Fruit fly (Drosophila melanogaster) whole organism, pupa: ENCODE data around the gene Galphai.

Source experiments
- CG13204 ChIP-seq: fragments of 200-800 bp; sonication (Bioruptor generic); optimal IDR thresholded peaks from 2 replicates; lab custom pipeline; 2018; ENCODE audit warnings: missing biosample characterization, mild to moderate bottlenecking, missing genetic modification characterization, moderate library complexity
- CG14655 ChIP-seq: fragments of 200-800 bp; sonication (Bioruptor generic); optimal IDR thresholded peaks from 3 replicates; lab custom pipeline; 2017; ENCODE audit warnings: mild to moderate bottlenecking, missing biosample characterization, missing genetic modification reagents, missing genetic modification characterization
- CG8301 ChIP-seq: fragments of 200-800 bp; sonication (Bioruptor generic); optimal IDR thresholded peaks from 2 replicates; lab custom pipeline; 2018; ENCODE audit warnings: missing biosample characterization, mild to moderate bottlenecking, missing genetic modification characterization
- fd96Ca ChIP-seq: fragments of 200-800 bp; sonication (Bioruptor generic); IDR thresholded peaks from 3 replicates; pipeline ENCODE4 v1.3.6; 2022; ENCODE audit warnings: missing biosample characterization, missing genetic modification characterization
- rn ChIP-seq: fragments of 200-800 bp; sonication (Bioruptor generic); IDR thresholded peaks from 2 replicates; pipeline ENCODE4 v1.3.6; 2022; ENCODE audit warnings: missing biosample characterization, missing genetic modification characterization

dm6 chr3L:6993350-6993749 is 13.5 kb upstream of the Galphai start:
- TF ChIP-seq CG14655 (GFP tag; lab: Kevin White, UChicago) (no peak), rn (no peak), CG13204 (no peak), fd96Ca (GFP tag; lab: Robert Waterston, UW) (no peak), CG8301 (tag; lab: Kevin White, UChicago) (no peak)
